Worm (Caenorhabditis elegans) whole organism, L4 larva: ENCODE results near the gene ZK632.9.

Experiments
- F37D6.2 ChIP-seq: sonication (generic microtip); optimal IDR thresholded peaks from 2 replicates; lab custom pipeline; 2016; ENCODE audit warnings: mild to moderate bottlenecking, missing genetic modification characterization, missing compliant biosample characterization
- F49E8.2 ChIP-seq: sonication (generic microtip); optimal IDR thresholded peaks from 2 replicates; lab custom pipeline; 2016; ENCODE audit warnings: missing compliant biosample characterization, mild to moderate bottlenecking, missing genetic modification characterization, borderline replicate concordance
- R02D3.7 ChIP-seq: fragments of 150-350 bp; sonication (generic microtip); optimal IDR thresholded peaks from 3 replicates; lab custom pipeline; 2014; ENCODE audit warnings: missing biosample characterization, missing genetic modification characterization
- T20F7.1 ChIP-seq: fragments of 200-800 bp; sonication (Bioruptor generic); optimal IDR thresholded peaks from 2 replicates; lab custom pipeline; 2018; ENCODE audit warnings: mild to moderate bottlenecking, missing genetic modification characterization, missing compliant biosample characterization
- T26A8.4 ChIP-seq: fragments of 200-800 bp; sonication (Bioruptor generic); IDR thresholded peaks from 2 replicates; pipeline ENCODE4 v1.3.6; 2022; ENCODE audit warnings: missing genetic modification characterization, missing compliant biosample characterization
- Y105C5A.15 ChIP-seq: fragments of 200-800 bp; sonication (Bioruptor generic); IDR thresholded peaks from 2 replicates; pipeline ENCODE4 v1.3.6; 2022; ENCODE audit warnings: missing genetic modification characterization, missing compliant biosample characterization
- Y48G9A.11 ChIP-seq: fragments of 200-800 bp; sonication (Bioruptor generic); IDR thresholded peaks from 2 replicates; pipeline ENCODE4 v1.3.6; 2022; ENCODE audit warnings: missing genetic modification reagents, missing genetic modification characterization, missing compliant biosample characterization
- Y5F2A.4 ChIP-seq: fragments of 200-800 bp; sonication (Bioruptor generic); optimal IDR thresholded peaks from 2 replicates; lab custom pipeline; 2018; ENCODE audit warnings: mild to moderate bottlenecking, missing genetic modification characterization, missing compliant biosample characterization
- ZK337.2 ChIP-seq: fragments of 200-800 bp; sonication (Bioruptor generic); IDR thresholded peaks from 2 replicates; pipeline ENCODE4 v1.3.6; 2022; ENCODE audit warnings: missing genetic modification reagents, missing genetic modification characterization, missing compliant biosample characterization
- aly-2 ChIP-seq: sonication (generic microtip); optimal IDR thresholded peaks from 2 replicates; lab custom pipeline; 2018; ENCODE audit warnings: missing biosample characterization, missing genetic modification characterization
- arid-1 ChIP-seq: fragments of 200-800 bp; sonication (Bioruptor generic); conservative IDR thresholded peaks from 2 replicates; pipeline ENCODE4 v1.3.6; 2022; ENCODE audit warnings: missing genetic modification reagents, missing genetic modification characterization, missing compliant biosample characterization
- attf-4 ChIP-seq: sonication (generic microtip); optimal IDR thresholded peaks from 3 replicates; lab custom pipeline; 2017; ENCODE audit warnings: missing biosample characterization, missing genetic modification characterization
- ceh-32 ChIP-seq: sonication (generic microtip); optimal IDR thresholded peaks from 2 replicates; lab custom pipeline; 2016; ENCODE audit warnings: mild to moderate bottlenecking, missing genetic modification characterization, missing compliant biosample characterization; ENCODE audit not compliant: poor library complexity
- ceh-44 ChIP-seq: fragments of 200-800 bp; sonication (Bioruptor generic); IDR thresholded peaks from 2 replicates; pipeline ENCODE4 v1.3.6; 2022; ENCODE audit warnings: missing genetic modification reagents, missing genetic modification characterization, missing compliant biosample characterization
- ceh-62 ChIP-seq: sonication (generic microtip); optimal IDR thresholded peaks from 2 replicates; lab custom pipeline; 2017; ENCODE audit warnings: missing biosample characterization, missing genetic modification characterization
- ces-1 ChIP-seq: fragments of 150-350 bp; sonication (generic microtip); optimal IDR thresholded peaks from 4 replicates; lab custom pipeline; 2014; ENCODE audit warnings: missing biosample characterization, missing genetic modification reagents, missing genetic modification characterization
- daf-12 ChIP-seq: fragments of 150-350 bp; optimal IDR thresholded peaks from 2 replicates; lab custom pipeline; 2014; ENCODE audit warnings: missing biosample characterization, missing genetic modification reagents, missing genetic modification characterization
- dmd-6 ChIP-seq: fragments of 200-800 bp; sonication (Bioruptor generic); IDR thresholded peaks from 2 replicates; pipeline ENCODE4 v1.3.6; 2022; ENCODE audit warnings: missing genetic modification reagents, missing genetic modification characterization, missing compliant biosample characterization
- dmd-9 ChIP-seq: fragments of 200-800 bp; sonication (Bioruptor generic); IDR thresholded peaks from 2 replicates; pipeline ENCODE4 v1.3.6; 2022; ENCODE audit warnings: missing genetic modification reagents, missing genetic modification characterization, missing compliant biosample characterization
- dve-1 ChIP-seq: sonication (generic microtip); optimal IDR thresholded peaks from 2 replicates; lab custom pipeline; 2017; ENCODE audit warnings: antibody characterized with exemption, mild to moderate bottlenecking, missing genetic modification characterization, missing compliant biosample characterization; ENCODE audit not compliant: insufficient read depth
- egl-27 ChIP-seq: sonication (generic microtip); optimal IDR thresholded peaks from 3 replicates; lab custom pipeline; 2017; ENCODE audit warnings: missing biosample characterization, missing genetic modification reagents, missing genetic modification characterization
- fos-1 ChIP-seq: fragments of 150-350 bp; optimal IDR thresholded peaks from 2 replicates; lab custom pipeline; 2014; ENCODE audit warnings: missing biosample characterization, missing genetic modification characterization
- hif-1 ChIP-seq, 2 experiments: sonication (generic microtip); optimal IDR thresholded peaks; 2 replicates each; lab custom pipeline; 2016 to 2017; ENCODE audit warnings: missing compliant biosample characterization in 2 of 2, missing genetic modification characterization in 2 of 2, missing genetic modification reagents in 2 of 2, missing genotype in 2 of 2, mild to moderate bottlenecking in 1 of 2
- hlh-11 ChIP-seq: fragments of 200-800 bp; sonication (Bioruptor generic); optimal IDR thresholded peaks from 2 replicates; lab custom pipeline; 2018; ENCODE audit warnings: mild to moderate bottlenecking, missing genetic modification characterization, missing compliant biosample characterization
- jun-1 ChIP-seq: fragments of 150-350 bp; optimal IDR thresholded peaks from 2 replicates; lab custom pipeline; 2014; ENCODE audit warnings: missing biosample characterization, missing genetic modification reagents, missing genetic modification characterization
- lim-7 ChIP-seq: fragments of 200-800 bp; sonication (Bioruptor generic); IDR thresholded peaks from 2 replicates; pipeline ENCODE4 v1.3.6; 2022; ENCODE audit warnings: missing genetic modification characterization, missing compliant biosample characterization
- lin-1 ChIP-seq: fragments of 200-800 bp; sonication (Bioruptor generic); IDR thresholded peaks from 2 replicates; pipeline ENCODE4 v1.3.6; 2022; ENCODE audit warnings: missing genetic modification reagents, missing genetic modification characterization, missing compliant biosample characterization
- lin-13 ChIP-seq: fragments of 150-350 bp; optimal IDR thresholded peaks from 2 replicates; lab custom pipeline; 2014; ENCODE audit warnings: missing biosample characterization, missing genetic modification reagents, missing genetic modification characterization
- lin-29 ChIP-seq: fragments of 200-800 bp; sonication (Bioruptor generic); IDR thresholded peaks from 2 replicates; pipeline ENCODE4 v1.3.6; 2022; ENCODE audit warnings: missing genetic modification reagents, missing genetic modification characterization, missing compliant biosample characterization
- lin-38 ChIP-seq: fragments of 200-800 bp; sonication (Bioruptor generic); IDR thresholded peaks from 2 replicates; pipeline ENCODE4 v1.3.6; 2022; ENCODE audit warnings: missing genetic modification reagents, missing genetic modification characterization, missing compliant biosample characterization
- madf-5 ChIP-seq, 2 experiments: fragments of 200-800 bp; sonication (Bioruptor generic); IDR thresholded peaks; 2 replicates each; pipeline ENCODE4 v1.3.6; 2022; ENCODE audit warnings: missing compliant biosample characterization in 2 of 2, missing genetic modification characterization in 2 of 2
- mdt-29 ChIP-seq: fragments of 200-800 bp; sonication (Bioruptor generic); IDR thresholded peaks from 2 replicates; pipeline ENCODE4 v1.3.6; 2022; ENCODE audit warnings: missing genetic modification reagents, missing genetic modification characterization, missing compliant biosample characterization
- mes-2 ChIP-seq: sonication (generic microtip); optimal IDR thresholded peaks from 2 replicates; lab custom pipeline; 2016; ENCODE audit warnings: missing genotype, mild to moderate bottlenecking, missing genetic modification characterization, missing compliant biosample characterization; ENCODE audit not compliant: poor library complexity, severe bottlenecking
- nhr-41 ChIP-seq: fragments of 200-800 bp; sonication (Bioruptor generic); IDR thresholded peaks from 2 replicates; pipeline ENCODE4 v1.3.6; 2022; ENCODE audit warnings: missing genetic modification reagents, missing genetic modification characterization, missing compliant biosample characterization
- nhr-42 ChIP-seq: fragments of 200-800 bp; sonication (Bioruptor generic); IDR thresholded peaks from 2 replicates; pipeline ENCODE4 v1.3.6; 2022; ENCODE audit warnings: missing genetic modification characterization, missing compliant biosample characterization
- nhr-76 ChIP-seq: fragments of 150-350 bp; optimal IDR thresholded peaks from 2 replicates; lab custom pipeline; 2014; ENCODE audit warnings: missing biosample characterization, missing genetic modification characterization
- pha-4 ChIP-seq, 2 experiments: fragments of 150-350 bp in 1 of 2; fragments of 200-800 bp in 1 of 2; sonication (Bioruptor generic) in 1 of 2; IDR thresholded peaks in 1 of 2; optimal IDR thresholded peaks in 1 of 2; 2 replicates each; pipeline versions ENCODE4 v1.3.6 to Lab custom; 2014 to 2022; ENCODE audit warnings: missing genetic modification characterization in 2 of 2, missing genetic modification reagents in 2 of 2, missing biosample characterization in 1 of 2, missing compliant biosample characterization in 1 of 2
- php-3 ChIP-seq: fragments of 200-800 bp; sonication (Bioruptor generic); IDR thresholded peaks from 2 replicates; pipeline ENCODE4 v1.3.6; 2022; ENCODE audit warnings: missing genetic modification reagents, missing genetic modification characterization, missing compliant biosample characterization
- pqm-1 ChIP-seq: sonication (generic microtip); optimal IDR thresholded peaks from 2 replicates; lab custom pipeline; 2017; ENCODE audit warnings: missing biosample characterization, missing genetic modification characterization
- set-16 ChIP-seq: fragments of 200-800 bp; sonication (Bioruptor generic); IDR thresholded peaks from 2 replicates; pipeline ENCODE4 v1.3.6; 2022; ENCODE audit warnings: missing genetic modification reagents, missing genetic modification characterization, missing compliant biosample characterization
- skn-1 ChIP-seq: fragments of 150-350 bp; optimal IDR thresholded peaks from 2 replicates; lab custom pipeline; 2014; ENCODE audit warnings: missing biosample characterization, missing genetic modification characterization
- snpc-1.2 ChIP-seq: fragments of 200-800 bp; sonication (Bioruptor generic); IDR thresholded peaks from 2 replicates; pipeline ENCODE4 v1.3.6; 2022; ENCODE audit warnings: missing genetic modification reagents, missing genetic modification characterization, missing compliant biosample characterization
- snpc-4 ChIP-seq: fragments of 150-350 bp; optimal IDR thresholded peaks from 2 replicates; lab custom pipeline; 2014; ENCODE audit warnings: missing biosample characterization, missing genetic modification characterization
- spr-1 ChIP-seq: sonication (generic microtip); optimal IDR thresholded peaks from 2 replicates; lab custom pipeline; 2016; ENCODE audit warnings: mild to moderate bottlenecking, missing genetic modification characterization, missing compliant biosample characterization
- tag-97 ChIP-seq: fragments of 200-800 bp; sonication (Bioruptor generic); IDR thresholded peaks from 2 replicates; pipeline ENCODE4 v1.3.6; 2022; ENCODE audit warnings: missing genetic modification characterization, missing compliant biosample characterization
- vab-7 ChIP-seq: fragments of 200-800 bp; sonication (Bioruptor generic); IDR thresholded peaks from 2 replicates; pipeline ENCODE4 v1.3.6; 2022; ENCODE audit warnings: missing genetic modification reagents, missing genetic modification characterization, missing compliant biosample characterization
- zip-11 ChIP-seq: fragments of 200-800 bp; sonication (Bioruptor generic); IDR thresholded peaks from 2 replicates; pipeline ENCODE4 v1.3.6; 2022; ENCODE audit warnings: missing genetic modification characterization, missing compliant biosample characterization
- zip-2 ChIP-seq: fragments of 150-350 bp; optimal IDR thresholded peaks from 2 replicates; lab custom pipeline; 2014; ENCODE audit warnings: missing biosample characterization, missing genetic modification characterization
- ztf-11 ChIP-seq: fragments of 150-350 bp; optimal IDR thresholded peaks from 2 replicates; lab custom pipeline; 2014; ENCODE audit warnings: missing biosample characterization, missing genetic modification characterization
- ztf-7 ChIP-seq: fragments of 150-350 bp; optimal IDR thresholded peaks from 2 replicates; lab custom pipeline; 2014; ENCODE audit warnings: missing biosample characterization, missing genetic modification characterization

The ZK632.9 gene

DNA sequence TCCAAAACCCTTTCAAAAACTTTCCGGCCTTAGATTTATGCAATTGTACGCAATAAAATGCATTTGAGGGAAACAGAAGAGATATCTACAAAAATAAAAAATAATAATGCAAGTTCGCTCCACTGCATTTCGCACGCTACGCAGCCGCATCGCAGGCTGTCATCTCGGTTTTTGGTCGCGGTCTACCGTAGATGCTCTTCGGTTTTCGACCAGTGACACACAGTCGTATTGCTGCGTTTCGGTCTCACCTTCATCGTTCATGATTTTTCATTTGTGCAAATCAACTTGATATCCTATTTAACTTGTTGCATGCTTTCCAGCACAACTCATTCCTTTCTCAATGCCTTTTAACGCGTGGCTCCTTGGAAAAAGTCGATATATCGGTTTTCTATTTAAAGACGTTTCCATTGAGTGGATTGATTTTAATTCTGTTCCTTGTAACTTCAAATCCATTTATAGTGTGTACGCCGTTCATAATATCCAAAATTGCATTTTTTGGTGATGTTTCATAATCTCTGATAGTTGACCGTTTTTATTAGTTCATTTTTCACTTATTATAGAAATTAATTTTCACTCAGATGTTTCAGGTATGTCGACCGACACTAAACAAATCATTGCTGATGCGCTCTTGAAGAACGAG, 44.4 kb downstream of the ZK632.9 start, which contains the start of gene vha-1 (continued):
- TF ChIP-seq fos-1 (tag; lab: Kevin White, UChicago) (peak; percentile 25), Y5F2A.4 (GFP tag; lab: Kevin White, UChicago) (no peak), hlh-11 (tag; lab: Kevin White, UChicago) (peak; percentile 88), madf-5 (GFP tag; IDR thresholded peaks at IDR 0.05; lab: Robert Waterston, UW) (no peak), lin-13 (GFP tag; lab: Kevin White, UChicago) (peak; percentile 95), ZK337.2 (GFP tag; lab: Robert Waterston, UW) (no peak), pha-4 (GFP tag; IDR thresholded peaks at IDR 0.05; lab: Robert Waterston, UW) (peak; percentile 60; the same call in 1 of the 2 replicates), pha-4 (tag; optimal IDR thresholded peaks at IDR 0.05; lab: Kevin White, UChicago) (no peak), ceh-32 (no peak), nhr-42 (no peak; the same call in 1 of the 2 replicates), jun-1 (tag; lab: Kevin White, UChicago) (peak; percentile 71), dve-1 (tag; lab: Kevin White, UChicago) (peak; percentile 94), egl-27 (tag; lab: Kevin White, UChicago) (no peak), F37D6.2 (tag; lab: Kevin White, UChicago) (peak; percentile 7), R02D3.7 (tag; lab: Kevin White, UChicago) (no peak), lim-7 (GFP tag; lab: Robert Waterston, UW) (no peak), lin-29 (GFP tag; lab: Robert Waterston, UW) (no peak), snpc-1.2 (no peak), aly-2 (no peak), zip-11 (GFP tag; lab: Robert Waterston, UW) (no peak), snpc-4 (no peak), mdt-29 (GFP tag; lab: Robert Waterston, UW) (peak; percentile 71; the same call in 1 of the 2 replicates), F49E8.2 (tag; lab: Kevin White, UChicago) (no peak), php-3 (GFP tag; lab: Robert Waterston, UW) (no peak), ceh-62 (no peak), lin-1 (GFP tag; lab: Robert Waterston, UW) (peak; percentile 80), arid-1 (GFP tag; lab: Robert Waterston, UW) (peak; percentile 44), attf-4 (no peak), nhr-76 (tag; lab: Kevin White, UChicago) (no peak), hif-1 (tag; optimal IDR thresholded peaks at IDR 0.05; lab: Kevin White, UChicago) (peak in 1 of 2 experiments; percentile 58), dmd-6 (GFP tag; lab: Robert Waterston, UW) (peak; percentile 93), lin-38 (GFP tag; lab: Robert Waterston, UW) (peak; percentile 97), skn-1 (tag; lab: Kevin White, UChicago) (peak; percentile 4), T20F7.1 (peak; percentile 81), spr-1 (tag; lab: Kevin White, UChicago) (peak; percentile 64), mes-2 (tag; lab: Kevin White, UChicago) (peak; percentile 91), ztf-11 (tag; lab: Kevin White, UChicago) (no peak), ztf-7 (peak; percentile 22), Y105C5A.15 (GFP tag; lab: Robert Waterston, UW) (no peak), vab-7 (GFP tag; lab: Robert Waterston, UW) (no peak), pqm-1 (peak; percentile 75), T26A8.4 (peak; percentile 77), zip-2 (no peak), tag-97 (no peak), Y48G9A.11 (GFP tag; lab: Robert Waterston, UW) (no peak), daf-12 (tag; lab: Kevin White, UChicago) (no peak), nhr-41 (GFP tag; lab: Robert Waterston, UW) (no peak), ces-1 (no peak), dmd-9 (no peak), set-16 (GFP tag; lab: Robert Waterston, UW) (no peak), ceh-44 (GFP tag; lab: Robert Waterston, UW) (peak; percentile 42; the same call in 1 of the 2 replicates)
